Fruit fly (Drosophila melanogaster) S2 (cell line): ENCODE data around the gene CG17124.

Experiments
- CG8478 ChIP-seq: fragments of >200 bp; optimal IDR thresholded peaks from 2 replicates; lab custom pipeline; 2018
- CTCF ChIP-seq, 2 experiments: fragments of >200 bp; optimal IDR thresholded peaks; 2 replicates each; lab custom pipeline; 2018

dm6 chr2L:10759624-10760023 lies 3.5 kb upstream of the CG17124 start:
- TF ChIP-seq CTCF (optimal IDR thresholded peaks at IDR 0.05; lab: Kevin White, UChicago) (no peak), CG8478 (no peak)
